Worm (Caenorhabditis elegans): ENCODE results near the gene C33H5.16.
A peak's percentile ranks its signal among the peaks of the same experiment; 100 is the strongest.

The C33H5.16 gene

ce11 chrIV:7785506-7786065 is 17.6 kb downstream of the C33H5.16 start, which contains the start of gene tag-322 (continued):
- no peak for TF ChIP-seq hrde-1 (tag; optimal IDR thresholded peaks at IDR 0.05; ENCODE audit: borderline replicate concordance)
- TF ChIP-seq tbp1 (GFP tag; optimal IDR thresholded peaks at IDR 0.05) = peak; percentile 16
- TF ChIP-seq sptf-2 (GFP tag; optimal IDR thresholded peaks at IDR 0.05) = no peak
- TF ChIP-seq F55B11.4 (tag; optimal IDR thresholded peaks at IDR 0.05; ENCODE audit: borderline replicate concordance, insufficient read depth) = no peak
- TF ChIP-seq nfya-1 (tag; optimal IDR thresholded peaks at IDR 0.05; ENCODE audit: borderline replicate concordance, insufficient read depth) = no peak
- peak; percentile 62; the same call in 1 of the 2 replicates for TF ChIP-seq nfyb-1 (GFP tag; IDR thresholded peaks at IDR 0.05)
- no peak for TF ChIP-seq him-1 (tag; optimal IDR thresholded peaks at IDR 0.05)
- TF ChIP-seq akir-1 (GFP tag; optimal IDR thresholded peaks at IDR 0.05) = no peak
- TF ChIP-seq T26A5.8 (tag; optimal IDR thresholded peaks at IDR 0.05) = no peak
- no peak for TF ChIP-seq Y79H2A.3 (GFP tag; conservative IDR thresholded peaks at IDR 0.05)
- TF ChIP-seq tbx-9 (tag; optimal IDR thresholded peaks at IDR 0.05; ENCODE audit: borderline replicate concordance) = no peak
- TF ChIP-seq bed-1 (GFP tag; IDR thresholded peaks at IDR 0.05) = no peak
- TF ChIP-seq C06A6.2 (GFP tag; conservative IDR thresholded peaks at IDR 0.05) = no peak
- TF ChIP-seq sea-2 (GFP tag; IDR thresholded peaks at IDR 0.05) = no peak
- TF ChIP-seq attf-5 (GFP tag; optimal IDR thresholded peaks at IDR 0.05) = peak; percentile 19
- TF ChIP-seq aptf-3 (GFP tag; IDR thresholded peaks at IDR 0.05) = no peak
- TF ChIP-seq ceh-100 (GFP tag; IDR thresholded peaks at IDR 0.05) = 0 out of 2 replicates have a peak, but pooled peaks have one; percentile 24
- TF ChIP-seq F57A8.1 (GFP tag; optimal IDR thresholded peaks at IDR 0.05) = no peak
- no peak for TF ChIP-seq K12H6.12 (tag; optimal IDR thresholded peaks at IDR 0.05)
- TF ChIP-seq unc-62 (GFP tag; optimal IDR thresholded peaks at IDR 0.05) = no peak
- 0 out of 2 replicates have a peak, but pooled peaks have one; percentile 6 for TF ChIP-seq hmg-1.2 (GFP tag; IDR thresholded peaks at IDR 0.05)
- TF ChIP-seq pbrm-1 (GFP tag; IDR thresholded peaks at IDR 0.05) = 0 out of 2 replicates have a peak, but pooled peaks have one; percentile 30
- no peak for TF ChIP-seq egl-18 (GFP tag; IDR thresholded peaks at IDR 0.05)
- TF ChIP-seq chd-7 (tag; optimal IDR thresholded peaks at IDR 0.05) = no peak
- TF ChIP-seq ztf-22 (GFP tag; optimal IDR thresholded peaks at IDR 0.05) = no peak
- no peak for TF ChIP-seq mes-4 (tag; optimal IDR thresholded peaks at IDR 0.05)
- TF ChIP-seq B0261.1 (tag; optimal IDR thresholded peaks at IDR 0.05) = no peak
- TF ChIP-seq efl-1 (GFP tag; optimal IDR thresholded peaks at IDR 0.05) = no peak

DNA sequence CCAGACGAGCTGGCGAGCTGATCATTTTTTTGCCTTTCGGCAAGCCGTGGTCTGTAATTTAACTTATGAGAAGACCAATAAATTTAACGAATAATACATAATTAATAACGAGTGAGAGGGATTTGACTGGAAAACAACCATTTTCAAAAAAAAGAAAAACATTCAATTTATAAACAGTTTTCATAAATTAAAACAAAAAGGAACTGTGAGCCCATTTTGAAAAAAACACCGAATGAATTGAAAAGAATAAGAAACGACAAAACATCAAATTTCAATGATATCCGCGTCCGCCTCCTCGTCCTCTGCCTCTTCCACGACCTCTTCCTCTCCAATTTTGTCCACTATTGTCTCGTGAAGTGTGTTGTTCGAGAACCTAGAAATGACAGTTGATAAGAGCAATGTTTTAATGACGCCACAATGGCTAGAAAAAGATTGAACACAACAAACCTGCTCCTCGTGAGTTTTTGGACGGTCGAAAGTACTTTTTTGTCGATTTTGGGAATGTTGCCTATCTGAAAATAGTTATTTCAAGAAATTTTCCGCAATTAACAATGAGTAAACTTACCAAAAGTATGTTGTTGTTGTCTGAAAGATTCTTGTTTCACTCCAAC is 19.2 kb downstream of the C33H5.16 start, which contains the start of gene tag-321:
tag-321 (minus strand) TSS at position 51 of the 611 bp plus-strand sequence.
- TF ChIP-seq nhr-80 (tag; optimal IDR thresholded peaks at IDR 0.05) (peak; percentile 63), dpl-1 (GFP tag; optimal IDR thresholded peaks at IDR 0.05) (no peak), nhr-179 (tag; optimal IDR thresholded peaks at IDR 0.05) (no peak), hsf-1 (GFP tag; IDR thresholded peaks at IDR 0.05) (0 out of 2 replicates have a peak, but pooled peaks have one; percentile 44)

ce11 chrIV:7782292-7782691 is 20.9 kb downstream of the C33H5.16 start, which contains the start of gene sec-10:
sec-10 (minus strand) TSS chrIV:7782499.
- TF ChIP-seq mel-28 (tag; optimal IDR thresholded peaks at IDR 0.05; ENCODE audit: borderline replicate concordance) (no peak), pbrm-1 (GFP tag; IDR thresholded peaks at IDR 0.05) (0 out of 2 replicates have a peak, but pooled peaks have one; percentile 35), mcd-1 (GFP tag; IDR thresholded peaks at IDR 0.05) (peak; percentile 35; the same call in 1 of the 2 replicates), madf-6 (GFP tag; IDR thresholded peaks at IDR 0.05) (peak; percentile 16; the same call in 1 of the 2 replicates), madf-3 (GFP tag; IDR thresholded peaks at IDR 0.05) (0 out of 2 replicates have a peak, but pooled peaks have one; percentile 40), snpc-1.1 (tag; optimal IDR thresholded peaks at IDR 0.05; ENCODE audit: insufficient read depth) (no peak), unc-130 (GFP tag; optimal IDR thresholded peaks at IDR 0.05) (no peak), repo-1 (tag; optimal IDR thresholded peaks at IDR 0.05) (peak; percentile 12), T26A5.8 (tag; optimal IDR thresholded peaks at IDR 0.05) (no peak), tlf-1 (GFP tag; optimal IDR thresholded peaks at IDR 0.05) (peak; percentile 28), F49E8.2 (tag; optimal IDR thresholded peaks at IDR 0.05; ENCODE audit: insufficient read depth) (no peak), dpl-1 (GFP tag; optimal IDR thresholded peaks at IDR 0.05) (no peak), ZK185.1 (tag; optimal IDR thresholded peaks at IDR 0.05; ENCODE audit: poor library complexity, severe bottlenecking) (peak; percentile 20), Y53G8AR.9 (GFP tag; conservative IDR thresholded peaks at IDR 0.05) (peak; percentile 87), zfh-2 (GFP tag; conservative IDR thresholded peaks at IDR 0.05) (no peak), atf-7 (tag; optimal IDR thresholded peaks at IDR 0.05) (peak; percentile 16)
